Fruit fly (Drosophila melanogaster): ENCODE results near the gene AdamTS-A.

DNA sequence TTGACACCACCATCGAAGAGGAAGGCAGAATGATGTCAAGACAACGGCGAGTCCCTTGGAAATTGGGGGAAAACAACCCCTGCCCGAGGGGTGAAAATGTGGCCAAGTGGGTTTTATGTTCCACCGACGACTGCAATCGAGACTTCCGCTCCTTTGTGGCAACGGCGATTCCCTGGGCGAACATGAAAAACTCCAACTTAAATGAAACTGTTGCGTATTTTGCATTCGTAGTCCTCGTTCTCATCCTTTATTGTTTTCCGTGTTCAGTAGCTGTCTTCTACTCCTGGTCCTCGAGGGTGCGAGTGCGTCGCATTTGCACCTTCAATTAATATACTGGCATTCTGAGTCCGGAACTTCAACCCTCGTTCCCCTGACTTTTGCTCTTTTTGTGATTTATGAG lies 36.3 kb upstream of the AdamTS-A start:
- TF ChIP-seq CG7101 (tag; optimal IDR thresholded peaks at IDR 0.05) (no peak), cic (GFP tag; optimal IDR thresholded peaks at IDR 0.05) (no peak), Crg-1 (GFP tag; optimal IDR thresholded peaks at IDR 0.05) (no peak)
